Fruit fly (Drosophila melanogaster) whole organism, prepupa: ENCODE measurements around the gene PIG-L.
A peak's percentile ranks its signal among the peaks of the same experiment; 100 is the strongest.

Experiments
- Blimp-1 ChIP-seq: fragments of 200-800 bp; sonication (Bioruptor generic); optimal IDR thresholded peaks from 3 replicates; lab custom pipeline; 2017; ENCODE audit warnings: missing biosample characterization, missing genetic modification characterization, mild to moderate bottlenecking, moderate library complexity, missing genetic modification reagents
- CG10631 ChIP-seq: fragments of 200-800 bp; sonication (Bioruptor generic); optimal IDR thresholded peaks from 2 replicates; lab custom pipeline; 2016; ENCODE audit warnings: missing biosample characterization, missing genetic modification characterization
- CG11762 ChIP-seq: fragments of 200-800 bp; sonication (Bioruptor generic); optimal IDR thresholded peaks from 3 replicates; lab custom pipeline; 2016; ENCODE audit warnings: missing biosample characterization, missing genetic modification characterization; ENCODE audit not compliant: insufficient read depth
- CG15336 ChIP-seq: fragments of 200-800 bp; sonication (Bioruptor generic); IDR thresholded peaks from 2 replicates; pipeline ENCODE4 v1.3.6; 2022; ENCODE audit warnings: missing biosample characterization, missing genetic modification characterization
- CG16779 ChIP-seq: fragments of 200-800 bp; sonication (Bioruptor generic); optimal IDR thresholded peaks from 3 replicates; lab custom pipeline; 2017; ENCODE audit warnings: missing biosample characterization, mild to moderate bottlenecking, missing genetic modification characterization
- CG31627 ChIP-seq: fragments of 200-800 bp; sonication (Bioruptor generic); optimal IDR thresholded peaks from 3 replicates; lab custom pipeline; 2016; ENCODE audit warnings: missing biosample characterization, missing genetic modification characterization
- CG32006 ChIP-seq: fragments of 200-800 bp; sonication (Bioruptor generic); optimal IDR thresholded peaks from 3 replicates; lab custom pipeline; 2017; ENCODE audit warnings: missing biosample characterization, mild to moderate bottlenecking, missing genetic modification characterization
- CG3919 ChIP-seq: fragments of 200-800 bp; sonication (Bioruptor generic); optimal IDR thresholded peaks from 3 replicates; lab custom pipeline; 2016; ENCODE audit warnings: missing biosample characterization, missing genetic modification characterization
- CG4318 ChIP-seq: fragments of 200-800 bp; sonication (Bioruptor generic); optimal IDR thresholded peaks from 3 replicates; lab custom pipeline; 2017; ENCODE audit warnings: missing biosample characterization, mild to moderate bottlenecking, missing genetic modification characterization
- CG6163 ChIP-seq: fragments of 200-800 bp; sonication (Bioruptor generic); IDR thresholded peaks from 3 replicates; pipeline ENCODE4 v1.3.6; 2022; ENCODE audit warnings: missing biosample characterization, missing genetic modification characterization
- CG6276 ChIP-seq: fragments of 200-800 bp; sonication (Bioruptor generic); optimal IDR thresholded peaks from 2 replicates; lab custom pipeline; 2017; ENCODE audit warnings: missing biosample characterization, mild to moderate bottlenecking, missing genetic modification characterization
- CG6792 ChIP-seq: fragments of 200-800 bp; sonication (Bioruptor generic); optimal IDR thresholded peaks from 3 replicates; lab custom pipeline; 2016; ENCODE audit warnings: missing biosample characterization, missing genetic modification characterization
- CG6808 ChIP-seq: fragments of 200-800 bp; sonication (Bioruptor generic); optimal IDR thresholded peaks from 3 replicates; lab custom pipeline; 2017; ENCODE audit warnings: missing biosample characterization, missing genetic modification characterization, mild to moderate bottlenecking, moderate library complexity, missing genetic modification reagents
- CG6854 ChIP-seq: fragments of 200-800 bp; sonication (Bioruptor generic); optimal IDR thresholded peaks from 2 replicates; lab custom pipeline; 2017; ENCODE audit warnings: missing biosample characterization, mild to moderate bottlenecking, missing genetic modification characterization
- CG7368 ChIP-seq: fragments of 200-800 bp; sonication (Bioruptor generic); optimal IDR thresholded peaks from 3 replicates; lab custom pipeline; 2016; ENCODE audit warnings: missing biosample characterization, missing genetic modification characterization
- CG8119 ChIP-seq: fragments of 200-800 bp; sonication (Bioruptor generic); IDR thresholded peaks from 3 replicates; pipeline ENCODE4 v1.3.6; 2022; ENCODE audit warnings: missing biosample characterization, missing genetic modification characterization
- CG9139 ChIP-seq: fragments of 200-800 bp; sonication (Bioruptor generic); optimal IDR thresholded peaks from 3 replicates; lab custom pipeline; 2017; ENCODE audit warnings: missing biosample characterization, mild to moderate bottlenecking, missing genetic modification characterization
- Eip78C ChIP-seq: fragments of 200-800 bp; sonication (Bioruptor generic); peaks from one replicate; lab custom pipeline; 2016; ENCODE audit warnings: missing biosample characterization, missing genetic modification characterization
- Eip93F ChIP-seq: fragments of 200-800 bp; sonication (Bioruptor generic); optimal IDR thresholded peaks from 2 replicates; lab custom pipeline; 2016; ENCODE audit warnings: missing biosample characterization, mild to moderate bottlenecking, missing genetic modification characterization
- Ets21C ChIP-seq: fragments of 200-800 bp; sonication (Bioruptor generic); optimal IDR thresholded peaks from 3 replicates; lab custom pipeline; 2016; ENCODE audit warnings: missing biosample characterization, missing genetic modification characterization
- Ets96B ChIP-seq: fragments of 200-800 bp; optimal IDR thresholded peaks from 2 replicates; lab custom pipeline; 2019; ENCODE audit warnings: missing biosample characterization, mild to moderate bottlenecking, missing genetic modification characterization, moderate library complexity
- Hr38 ChIP-seq: sonication (Bioruptor generic); optimal IDR thresholded peaks from 2 replicates; lab custom pipeline; 2016; ENCODE audit warnings: missing biosample characterization, missing genetic modification characterization
- Hr4 ChIP-seq: fragments of 200-800 bp; sonication (Bioruptor generic); optimal IDR thresholded peaks from 3 replicates; lab custom pipeline; 2016; ENCODE audit warnings: missing biosample characterization, missing genetic modification characterization
- Lpt ChIP-seq: fragments of 200-800 bp; sonication (Bioruptor generic); optimal IDR thresholded peaks from 3 replicates; lab custom pipeline; 2016; ENCODE audit warnings: missing biosample characterization, missing genetic modification characterization
- Sox14 ChIP-seq: fragments of 200-800 bp; sonication (Bioruptor generic); optimal IDR thresholded peaks from 3 replicates; lab custom pipeline; 2016; ENCODE audit warnings: missing biosample characterization, missing genetic modification characterization
- Sox15 ChIP-seq: fragments of 200-800 bp; sonication (Bioruptor generic); optimal IDR thresholded peaks from 3 replicates; lab custom pipeline; 2016; ENCODE audit warnings: missing biosample characterization, missing genetic modification characterization
- achi ChIP-seq: fragments of 200-800 bp; sonication (Bioruptor generic); optimal IDR thresholded peaks from 3 replicates; lab custom pipeline; 2016; ENCODE audit warnings: missing biosample characterization, missing genetic modification characterization
- cyc ChIP-seq: fragments of 200-800 bp; sonication (Bioruptor generic); optimal IDR thresholded peaks from 3 replicates; lab custom pipeline; 2016; ENCODE audit warnings: missing biosample characterization, missing genetic modification characterization
- esn ChIP-seq: fragments of 200-800 bp; sonication (Bioruptor generic); optimal IDR thresholded peaks from 2 replicates; lab custom pipeline; 2016; ENCODE audit warnings: missing biosample characterization, mild to moderate bottlenecking, missing genetic modification characterization, moderate library complexity
- fd59A ChIP-seq: fragments of 200-800 bp; sonication (Bioruptor generic); optimal IDR thresholded peaks from 2 replicates; lab custom pipeline; 2017; ENCODE audit warnings: missing biosample characterization, mild to moderate bottlenecking, missing genetic modification characterization, missing genetic modification reagents
- fd85E ChIP-seq: fragments of 200-800 bp; sonication (Bioruptor generic); optimal IDR thresholded peaks from 3 replicates; lab custom pipeline; 2016; ENCODE audit warnings: missing biosample characterization, missing genetic modification characterization
- lz ChIP-seq: fragments of 200-800 bp; sonication (Bioruptor generic); optimal IDR thresholded peaks from 3 replicates; lab custom pipeline; 2016; ENCODE audit warnings: missing biosample characterization, missing genetic modification characterization
- net ChIP-seq: fragments of 200-800 bp; sonication (Bioruptor generic); optimal IDR thresholded peaks from 3 replicates; lab custom pipeline; 2016; ENCODE audit warnings: missing biosample characterization, missing genetic modification characterization
- spab ChIP-seq: fragments of 200-800 bp; sonication (Bioruptor generic); optimal IDR thresholded peaks from 2 replicates; lab custom pipeline; 2017; ENCODE audit warnings: missing biosample characterization, mild to moderate bottlenecking, missing genetic modification characterization, missing genetic modification reagents
- ss ChIP-seq, 2 experiments: fragments of 200-800 bp; sonication (Bioruptor generic); optimal IDR thresholded peaks; 2 replicates in 1 of 2; 3 replicates in 1 of 2; lab custom pipeline; 2017 to 2018; ENCODE audit warnings: mild to moderate bottlenecking in 2 of 2, missing biosample characterization in 2 of 2, missing genetic modification characterization in 2 of 2, moderate library complexity in 1 of 2
- svp ChIP-seq: fragments of 200-800 bp; sonication (Bioruptor generic); peaks from one replicate; lab custom pipeline; 2016; ENCODE audit warnings: missing biosample characterization, missing genetic modification characterization
- topi ChIP-seq: fragments of 200-800 bp; sonication (Bioruptor generic); optimal IDR thresholded peaks from 3 replicates; lab custom pipeline; 2016; ENCODE audit warnings: missing biosample characterization, missing genetic modification characterization
- vri ChIP-seq: fragments of 200-800 bp; sonication (Bioruptor generic); optimal IDR thresholded peaks from 3 replicates; lab custom pipeline; 2016; ENCODE audit warnings: missing biosample characterization, mild to moderate bottlenecking, missing genetic modification characterization

Gene PIG-L

dm6 chr3R:20010942-20011341 lies 10.2 kb downstream of the PIG-L start:
- TF ChIP-seq CG6808 (GFP tag; lab: Kevin White, UChicago) (no peak), Ets21C (GFP tag; lab: Kevin White, UChicago) (no peak), CG31627 (GFP tag; lab: Kevin White, UChicago) (no peak)

- TF ChIP-seq Eip78C (GFP tag; lab: Kevin White, UChicago) (peak; percentile 83), CG6854 (no peak), CG10631 (peak; percentile 47), lz (GFP tag; lab: Kevin White, UChicago) (peak; percentile 28), Blimp-1 (peak; percentile 22), Eip93F (GFP tag; lab: Kevin White, UChicago) (no peak), achi (GFP tag; lab: Kevin White, UChicago) (no peak), CG11762 (peak; percentile 36), CG8119 (GFP tag; lab: Robert Waterston, UW) (peak; percentile 29; the same call in 1 of the 3 replicates), vri (GFP tag; lab: Kevin White, UChicago) (no peak), fd59A (GFP tag; lab: Kevin White, UChicago) (no peak), cyc (peak; percentile 79), CG7368 (GFP tag; lab: Kevin White, UChicago) (peak; percentile 11), esn (peak; percentile 30), CG6163 (GFP tag; lab: Robert Waterston, UW) (peak; percentile 49), Lpt (GFP tag; lab: Kevin White, UChicago) (no peak), CG3919 (GFP tag; lab: Kevin White, UChicago) (peak; percentile 61)
These were observed 12.6 kb downstream of the PIG-L start, which contains the start of the genes Hs6st and MED25 for dm6 chr3R:20008372-20009051. Gene Hs6st, minus strand, starts transcription at chr3R:20008512. Gene MED25, plus strand, starts transcription at chr3R:20008947.

- peak; percentile 16 for TF ChIP-seq CG9139 (GFP tag; lab: Kevin White, UChicago)
- peak; percentile 39 for TF ChIP-seq CG6276 (GFP tag; lab: Kevin White, UChicago)
- peak; percentile 22 for TF ChIP-seq Ets96B (tag; lab: Kevin White, UChicago)
- peak; percentile 42 for TF ChIP-seq CG6808 (GFP tag; lab: Kevin White, UChicago)
- no peak for TF ChIP-seq CG6792
- no peak for TF ChIP-seq Hr38
- no peak for TF ChIP-seq fd85E (GFP tag; lab: Kevin White, UChicago)
- TF ChIP-seq Sox15: no peak
- TF ChIP-seq ss (GFP tag; optimal IDR thresholded peaks at IDR 0.05; lab: Kevin White, UChicago): peak; percentile 3 to 52
- peak; percentile 5 for TF ChIP-seq Sox14 (GFP tag; lab: Kevin White, UChicago)
- TF ChIP-seq CG16779 (tag; lab: Kevin White, UChicago): peak; percentile 39
- TF ChIP-seq svp (GFP tag; lab: Kevin White, UChicago): peak; percentile 18
- TF ChIP-seq topi: no peak
- TF ChIP-seq net (GFP tag; lab: Kevin White, UChicago): peak; percentile 12
- no peak for TF ChIP-seq esn
These were observed 13.5 kb downstream of the PIG-L start for dm6 chr3R:20007399-20008285.

dm6 chr3R:20006617-20007016 lies 14.5 kb downstream of the PIG-L start:
- TF ChIP-seq Hr4 (no peak), CG6808 (GFP tag; lab: Kevin White, UChicago) (no peak), spab (no peak), CG16779 (tag; lab: Kevin White, UChicago) (no peak), CG4318 (GFP tag; lab: Kevin White, UChicago) (no peak), CG15336 (GFP tag; lab: Robert Waterston, UW) (no peak), CG32006 (no peak), Ets96B (tag; lab: Kevin White, UChicago) (no peak), CG11762 (no peak), esn (no peak), net (GFP tag; lab: Kevin White, UChicago) (no peak)
- TF ChIP-seq, all 60 proteins: peak for 0
